Worm (Caenorhabditis elegans) whole organism, L4 larva: ENCODE measurements around the gene C25H3.10.

Experiments used
- mdl-1 ChIP-seq, 2 experiments: fragments of 150-350 bp in 1 of 2; sonication (generic microtip) in 1 of 2; optimal IDR thresholded peaks; 2 replicates each; lab custom pipeline; 2014 to 2017; ENCODE audit warnings: missing biosample characterization in 2 of 2, missing genetic modification characterization in 2 of 2
- nhr-102 ChIP-seq: sonication (generic microtip); optimal IDR thresholded peaks from 2 replicates; lab custom pipeline; 2016; ENCODE audit warnings: mild to moderate bottlenecking, missing genetic modification characterization, moderate library complexity, missing compliant biosample characterization
- nhr-11 ChIP-seq: fragments of 150-350 bp; optimal IDR thresholded peaks from 2 replicates; lab custom pipeline; 2014; ENCODE audit warnings: missing biosample characterization, missing genetic modification characterization

DNA sequence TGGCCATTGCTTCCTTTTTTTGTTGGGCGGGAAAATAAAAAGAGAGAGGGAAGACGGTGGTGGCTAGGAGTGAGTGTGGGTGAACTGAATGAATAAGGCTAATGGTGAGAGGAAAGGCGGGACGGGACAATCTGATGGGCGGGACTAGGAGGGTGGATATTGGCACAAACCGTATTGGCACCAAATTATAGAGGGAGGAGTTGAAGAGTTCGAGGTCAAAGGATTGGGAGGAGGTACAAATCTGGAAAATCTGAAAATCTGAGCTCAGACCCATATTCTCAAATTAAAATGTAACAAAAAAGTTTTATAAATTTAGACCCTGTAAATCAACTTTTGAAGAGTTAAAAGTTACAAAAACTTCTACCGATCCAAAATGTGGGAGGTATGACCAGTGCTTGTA, 40.0 kb upstream of the C25H3.10 start, which contains the start of gene hlh-14:
- no peak for TF ChIP-seq mdl-1 (tag; optimal IDR thresholded peaks at IDR 0.05; lab: Kevin White, UChicago)
- TF ChIP-seq nhr-11 = no peak
- no peak for TF ChIP-seq nhr-102 (tag; lab: Kevin White, UChicago)
